Worm (Caenorhabditis elegans) whole organism, L3 larva: ENCODE data around the gene nhr-283.

ENCODE experiments used
- R02D3.7 ChIP-seq: fragments of 150-350 bp; optimal IDR thresholded peaks from 2 replicates; lab custom pipeline; 2014; ENCODE audit warnings: missing biosample characterization, missing genetic modification characterization
- ZK546.5 ChIP-seq: sonication (generic microtip); optimal IDR thresholded peaks from 2 replicates; lab custom pipeline; 2017; ENCODE audit warnings: missing biosample characterization, missing genetic modification characterization
- aly-2 ChIP-seq: fragments of 150-350 bp; optimal IDR thresholded peaks from 2 replicates; lab custom pipeline; 2014; ENCODE audit warnings: missing biosample characterization, missing genetic modification characterization
- ceh-16 ChIP-seq: sonication (generic microtip); optimal IDR thresholded peaks from 2 replicates; lab custom pipeline; 2017; ENCODE audit warnings: missing biosample characterization, missing genetic modification characterization
- ceh-82 ChIP-seq: fragments of 150-350 bp; optimal IDR thresholded peaks from 2 replicates; lab custom pipeline; 2014; ENCODE audit warnings: missing biosample characterization, missing genetic modification characterization
- daf-12 ChIP-seq: fragments of 150-350 bp; optimal IDR thresholded peaks from 2 replicates; lab custom pipeline; 2014; ENCODE audit warnings: missing biosample characterization, missing genetic modification reagents, missing genetic modification characterization
- egl-27 ChIP-seq: sonication (generic microtip); optimal IDR thresholded peaks from 4 replicates; lab custom pipeline; 2017; ENCODE audit warnings: missing biosample characterization, missing genetic modification reagents, missing genetic modification characterization
- egl-5 ChIP-seq: fragments of 150-350 bp; optimal IDR thresholded peaks from 2 replicates; lab custom pipeline; 2017; ENCODE audit warnings: missing biosample characterization, missing genetic modification reagents, missing genetic modification characterization, inconsistent platforms
- elt-1 ChIP-seq: fragments of 150-350 bp; optimal IDR thresholded peaks from 2 replicates; lab custom pipeline; 2014; ENCODE audit warnings: missing biosample characterization, missing genetic modification characterization
- elt-2 ChIP-seq: sonication (generic microtip); optimal IDR thresholded peaks from 2 replicates; lab custom pipeline; 2016; ENCODE audit warnings: missing genetic modification reagents, mild to moderate bottlenecking, missing genetic modification characterization, missing compliant biosample characterization
- elt-3 ChIP-seq, 3 experiments: fragments of 150-350 bp in 1 of 3; sonication (generic microtip) in 2 of 3; optimal IDR thresholded peaks; 2 replicates in 2 of 3; 4 replicates in 1 of 3; lab custom pipeline; 2014 to 2017; ENCODE audit warnings: missing biosample characterization in 3 of 3, missing genetic modification characterization in 3 of 3
- fos-1 ChIP-seq: fragments of 150-350 bp; optimal IDR thresholded peaks from 2 replicates; lab custom pipeline; 2014; ENCODE audit warnings: missing biosample characterization, missing genetic modification characterization
- hmg-11 ChIP-seq: sonication (generic microtip); optimal IDR thresholded peaks from 2 replicates; lab custom pipeline; 2016; ENCODE audit warnings: missing genetic modification characterization, missing compliant biosample characterization
- jun-1 ChIP-seq: fragments of 150-350 bp; optimal IDR thresholded peaks from 2 replicates; lab custom pipeline; 2014; ENCODE audit warnings: missing biosample characterization, missing genetic modification reagents, missing genetic modification characterization
- lin-39 ChIP-seq: fragments of 150-350 bp; optimal IDR thresholded peaks from 2 replicates; lab custom pipeline; 2018; ENCODE audit warnings: missing biosample characterization, missing genetic modification reagents, missing genetic modification characterization
- lsy-12 ChIP-seq: sonication (generic microtip); optimal IDR thresholded peaks from 2 replicates; lab custom pipeline; 2016; ENCODE audit warnings: mild to moderate bottlenecking, missing genetic modification characterization, missing compliant biosample characterization
- mdl-1 ChIP-seq: fragments of 150-350 bp; optimal IDR thresholded peaks from 2 replicates; lab custom pipeline; 2014; ENCODE audit warnings: missing biosample characterization, missing genetic modification characterization
- mml-1 ChIP-seq: fragments of 150-350 bp; sonication (generic microtip); optimal IDR thresholded peaks from 3 replicates; lab custom pipeline; 2014; ENCODE audit warnings: missing biosample characterization, missing genetic modification characterization
- nfya-1 ChIP-seq: sonication (generic microtip); optimal IDR thresholded peaks from 2 replicates; lab custom pipeline; 2017; ENCODE audit warnings: missing genetic modification characterization, mild to moderate bottlenecking, missing compliant biosample characterization, antibody characterized with exemption, moderate library complexity; ENCODE audit not compliant: insufficient read depth
- nhr-11 ChIP-seq: fragments of 150-350 bp; optimal IDR thresholded peaks from 2 replicates; lab custom pipeline; 2014; ENCODE audit warnings: missing biosample characterization, missing genetic modification characterization
- nhr-12 ChIP-seq: fragments of 150-350 bp; optimal IDR thresholded peaks from 2 replicates; lab custom pipeline; 2014; ENCODE audit warnings: missing biosample characterization, missing genetic modification characterization
- nhr-237 ChIP-seq: fragments of 150-350 bp; optimal IDR thresholded peaks from 2 replicates; lab custom pipeline; 2014; ENCODE audit warnings: missing biosample characterization, missing genetic modification characterization
- nhr-25 ChIP-seq: sonication (generic microtip); optimal IDR thresholded peaks from 2 replicates; lab custom pipeline; 2017; ENCODE audit warnings: missing biosample characterization, missing genetic modification characterization
- nhr-28 ChIP-seq: fragments of 150-350 bp; optimal IDR thresholded peaks from 2 replicates; lab custom pipeline; 2014; ENCODE audit warnings: missing biosample characterization, missing genetic modification characterization
- nhr-43 ChIP-seq: sonication (generic microtip); optimal IDR thresholded peaks from 2 replicates; lab custom pipeline; 2016; ENCODE audit warnings: mild to moderate bottlenecking, missing genetic modification characterization, missing compliant biosample characterization; ENCODE audit not compliant: poor library complexity, severe bottlenecking
- nhr-67 ChIP-seq: fragments of 150-350 bp; optimal IDR thresholded peaks from 2 replicates; lab custom pipeline; 2014; ENCODE audit warnings: missing biosample characterization, missing genetic modification characterization
- nhr-77 ChIP-seq: fragments of 150-350 bp; optimal IDR thresholded peaks from 2 replicates; lab custom pipeline; 2014; ENCODE audit warnings: missing biosample characterization, missing genetic modification characterization
- pha-4 ChIP-seq: fragments of 150-350 bp; optimal IDR thresholded peaks from 2 replicates; lab custom pipeline; 2014; ENCODE audit warnings: missing biosample characterization, missing genetic modification reagents, missing genetic modification characterization
- pqm-1 ChIP-seq: fragments of 150-350 bp; optimal IDR thresholded peaks from 2 replicates; lab custom pipeline; 2017; ENCODE audit warnings: missing biosample characterization, missing genetic modification characterization, inconsistent platforms
- sea-2 ChIP-seq: fragments of 150-350 bp; sonication (generic microtip); optimal IDR thresholded peaks from 4 replicates; lab custom pipeline; 2014; ENCODE audit warnings: missing biosample characterization, missing genetic modification reagents, missing genetic modification characterization
- skn-1 ChIP-seq: fragments of 150-350 bp; optimal IDR thresholded peaks from 2 replicates; lab custom pipeline; 2014; ENCODE audit warnings: missing biosample characterization, missing genetic modification characterization
- tbx-2 ChIP-seq: sonication (generic microtip); optimal IDR thresholded peaks from 2 replicates; lab custom pipeline; 2016; ENCODE audit warnings: mild to moderate bottlenecking, missing genetic modification characterization, missing compliant biosample characterization
- unc-39 ChIP-seq: sonication (generic microtip); optimal IDR thresholded peaks from 4 replicates; lab custom pipeline; 2017; ENCODE audit warnings: missing biosample characterization, missing genetic modification characterization
- unc-62 ChIP-seq: fragments of 150-350 bp; sonication (generic microtip); optimal IDR thresholded peaks from 4 replicates; lab custom pipeline; 2014; ENCODE audit warnings: missing biosample characterization, missing genetic modification reagents, missing genetic modification characterization
- ztf-11 ChIP-seq: fragments of 150-350 bp; optimal IDR thresholded peaks from 2 replicates; lab custom pipeline; 2014; ENCODE audit warnings: missing biosample characterization, missing genetic modification characterization
- ztf-4 ChIP-seq: fragments of 150-350 bp; optimal IDR thresholded peaks from 2 replicates; lab custom pipeline; 2014; ENCODE audit warnings: missing biosample characterization, missing genetic modification characterization

The nhr-283 gene

DNA sequence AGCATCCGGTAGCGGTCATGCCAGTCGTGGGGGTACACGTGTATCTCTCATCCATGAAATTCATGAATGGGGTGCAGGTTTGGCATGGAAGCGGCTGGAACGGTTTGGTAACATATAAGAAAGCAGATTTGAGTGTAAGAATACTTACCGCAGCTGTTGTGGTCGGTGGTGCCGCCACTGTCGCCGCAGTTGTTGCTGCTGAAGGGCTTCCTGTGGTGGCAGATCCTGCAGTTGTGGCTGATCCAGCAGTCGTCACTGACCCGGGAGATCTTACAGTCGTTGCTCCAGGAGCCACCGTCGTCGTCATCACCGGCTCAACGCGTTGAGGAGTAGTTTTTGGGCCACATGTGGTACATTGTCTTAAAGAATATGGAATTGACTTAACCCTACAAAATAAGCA, 43.5 kb downstream of the nhr-283 start:
- TF ChIP-seq mdl-1 (tag; lab: Kevin White, UChicago): no peak
- TF ChIP-seq fos-1 (tag; lab: Kevin White, UChicago): no peak
- no peak for TF ChIP-seq nhr-11 (tag; lab: Kevin White, UChicago)
- no peak for TF ChIP-seq nhr-237 (tag; lab: Kevin White, UChicago)
- no peak for TF ChIP-seq hmg-11
- TF ChIP-seq nhr-25: no peak
- no peak for TF ChIP-seq jun-1
- no peak for TF ChIP-seq egl-27 (tag; lab: Kevin White, UChicago)
- no peak for TF ChIP-seq elt-2
- no peak for TF ChIP-seq pha-4 (tag; lab: Kevin White, UChicago)
- TF ChIP-seq nhr-67 (tag; lab: Kevin White, UChicago): no peak
- no peak for TF ChIP-seq unc-62 (GFP tag; lab: Kevin White, UChicago)
- no peak for TF ChIP-seq elt-1 (tag; lab: Kevin White, UChicago)
- no peak for TF ChIP-seq pqm-1

DNA sequence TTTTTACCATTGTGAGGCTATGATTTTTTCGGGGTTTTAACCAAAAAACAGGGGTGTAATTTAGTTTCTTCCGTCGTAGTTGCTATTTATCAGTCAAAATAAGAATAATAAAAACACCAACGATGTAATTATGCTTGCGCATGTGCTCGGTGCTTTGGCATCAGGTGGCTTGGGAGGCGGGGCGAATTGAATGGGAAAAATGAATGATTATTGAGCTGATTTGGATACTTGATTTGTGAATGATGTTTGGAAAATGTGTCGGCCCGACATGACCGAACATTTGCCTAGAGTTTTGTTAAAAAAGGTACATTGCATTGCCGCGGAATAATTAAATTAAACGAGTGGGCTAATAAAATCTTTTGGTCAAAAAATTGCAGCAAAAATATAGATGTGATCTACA, 44.3 kb downstream of the nhr-283 start, which contains the start of gene str-38:
TSS of gene str-38 (minus strand) at position 101 of the 400 bp plus-strand sequence.
- TF ChIP-seq mml-1 (tag; lab: Kevin White, UChicago) (no peak), ceh-16 (no peak), unc-39 (tag; lab: Kevin White, UChicago) (no peak), nhr-77 (tag; lab: Kevin White, UChicago) (no peak), ZK546.5 (tag; lab: Kevin White, UChicago) (no peak), pha-4 (tag; lab: Kevin White, UChicago) (no peak), jun-1 (no peak), tbx-2 (no peak), aly-2 (tag; lab: Kevin White, UChicago) (no peak), lin-39 (tag; lab: Kevin White, UChicago) (no peak), pqm-1 (no peak)

DNA sequence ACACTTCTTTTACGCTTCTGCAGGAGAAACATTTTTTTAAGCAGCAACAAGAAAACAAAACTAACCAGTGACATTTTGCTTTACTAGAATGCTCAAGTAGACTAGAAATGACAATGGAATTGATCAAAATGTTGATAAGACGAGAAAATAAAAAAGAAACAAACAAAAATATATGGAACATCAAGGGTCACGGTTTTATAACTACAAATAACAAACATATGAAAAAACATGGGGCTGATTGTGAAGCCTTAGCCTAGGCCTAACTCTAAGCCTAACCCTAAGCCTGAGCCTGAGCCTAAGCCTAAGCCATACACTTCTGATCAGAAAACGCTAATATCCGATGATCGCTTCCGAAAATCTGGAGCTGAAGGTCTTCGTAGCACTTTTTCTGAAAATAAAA, 46.1 kb downstream of the nhr-283 start, which contains the start of gene Y6E2A.10:
TSS of gene Y6E2A.10 (minus strand) at position 101 of the 400 bp plus-strand sequence.
- TF ChIP-seq ceh-82 (tag; lab: Kevin White, UChicago) (no peak), daf-12 (tag; lab: Kevin White, UChicago) (no peak), ZK546.5 (tag; lab: Kevin White, UChicago) (no peak), tbx-2 (no peak), nhr-67 (tag; lab: Kevin White, UChicago) (no peak), fos-1 (tag; lab: Kevin White, UChicago) (no peak), ztf-4 (tag; lab: Kevin White, UChicago) (no peak), skn-1 (tag; lab: Kevin White, UChicago) (no peak), pha-4 (tag; lab: Kevin White, UChicago) (no peak), elt-2 (no peak), nfya-1 (tag; lab: Kevin White, UChicago) (no peak), nhr-12 (tag; lab: Kevin White, UChicago) (no peak), lsy-12 (tag; lab: Kevin White, UChicago) (no peak)

DNA sequence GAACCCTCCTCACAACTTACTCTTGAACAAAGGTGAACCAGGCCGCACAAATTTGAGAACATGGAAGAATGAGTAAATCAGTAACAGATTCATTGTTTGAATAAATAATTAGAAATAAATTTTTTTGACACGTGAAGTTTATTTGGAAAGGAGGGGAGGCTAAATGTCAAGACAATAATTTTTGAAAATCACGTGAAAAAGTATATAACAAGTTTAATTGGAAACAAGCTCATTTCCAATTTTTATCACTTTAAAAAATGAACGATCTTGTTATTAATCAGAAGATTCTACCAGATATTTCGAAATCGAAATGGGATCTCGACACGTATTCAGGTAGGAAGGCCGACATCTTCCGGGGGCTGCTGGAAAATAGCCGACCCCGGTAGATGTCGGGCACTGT, 49.9 kb downstream of the nhr-283 start, which contains the start of the genes irld-57 and sfxn-1.3:
TSS of gene irld-57 (minus strand) at position 101 of the 400 bp plus-strand sequence.
TSS of gene sfxn-1.3 (plus strand) at position 232 of the 400 bp plus-strand sequence.
- TF ChIP-seq elt-1 (tag; lab: Kevin White, UChicago) (no peak), daf-12 (tag; lab: Kevin White, UChicago) (no peak), sea-2 (GFP tag; lab: Kevin White, UChicago) (no peak), nhr-28 (tag; lab: Kevin White, UChicago) (no peak), R02D3.7 (tag; lab: Kevin White, UChicago) (no peak), ceh-82 (tag; lab: Kevin White, UChicago) (no peak), nhr-67 (tag; lab: Kevin White, UChicago) (no peak), elt-3 (tag; optimal IDR thresholded peaks at IDR 0.05; lab: Kevin White, UChicago) (no peak), egl-5 (tag; lab: Kevin White, UChicago) (no peak), mdl-1 (tag; lab: Kevin White, UChicago) (no peak), nhr-43 (no peak), lin-39 (tag; lab: Kevin White, UChicago) (no peak), nhr-77 (tag; lab: Kevin White, UChicago) (no peak), ztf-11 (no peak)
